Worm (Caenorhabditis elegans): Measurements from ENCODE around the gene Y17D7C.2.

DNA sequence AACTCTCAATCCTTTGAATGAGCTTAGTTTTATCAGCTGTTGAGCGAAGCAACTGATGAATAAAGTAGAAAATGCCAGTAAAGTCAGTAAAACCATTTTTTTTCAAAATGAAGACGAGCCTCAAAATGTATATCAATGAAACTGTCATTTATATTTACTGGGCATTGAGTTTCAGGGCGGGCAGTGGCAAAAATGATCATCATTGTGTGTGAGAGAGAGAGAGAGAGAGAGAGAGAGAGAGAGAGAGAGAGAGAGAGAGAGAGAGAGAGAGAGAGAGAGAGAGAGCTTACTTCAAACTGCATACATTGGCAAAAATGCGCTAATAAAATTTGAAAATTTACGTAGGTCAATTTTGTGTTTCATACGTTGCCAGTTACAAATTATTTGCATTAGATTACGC is 40.4 kb upstream of the Y17D7C.2 start, which contains the start of gene F11D11.3:
- TF ChIP-seq ama-1 (optimal IDR thresholded peaks at IDR 0.05) (no peak), nhr-25 (tag; optimal IDR thresholded peaks at IDR 0.05) (no peak), pha-4 (tag; optimal IDR thresholded peaks at IDR 0.05) (no peak), ceh-16 (tag; optimal IDR thresholded peaks at IDR 0.05) (no peak), ztf-4 (tag; optimal IDR thresholded peaks at IDR 0.05) (no peak), skn-1 (tag; optimal IDR thresholded peaks at IDR 0.05) (no peak), elt-3 (tag; optimal IDR thresholded peaks at IDR 0.05) (no peak), elt-1 (tag; optimal IDR thresholded peaks at IDR 0.05) (no peak), snpc-4 (tag; optimal IDR thresholded peaks at IDR 0.05) (no peak), ztf-11 (tag; optimal IDR thresholded peaks at IDR 0.05) (no peak)

Measured in whole organism, L3 larva.